Worm (Caenorhabditis elegans) whole organism, early embryonic: ENCODE measurements around the gene W09B6.4.

Experiments used
- B0310.2 ChIP-seq: sonication (generic microtip); optimal IDR thresholded peaks from 2 replicates; lab custom pipeline; 2016; ENCODE audit warnings: mild to moderate bottlenecking, missing genetic modification characterization, missing compliant biosample characterization
- F13C5.2 ChIP-seq: sonication (generic microtip); optimal IDR thresholded peaks from 2 replicates; lab custom pipeline; 2017; ENCODE audit warnings: mild to moderate bottlenecking, missing genetic modification characterization, inconsistent platforms, missing compliant biosample characterization
- aly-1 ChIP-seq: sonication (generic microtip); optimal IDR thresholded peaks from 2 replicates; lab custom pipeline; 2016; ENCODE audit warnings: missing genetic modification characterization, missing compliant biosample characterization
- ama-1 ChIP-seq: fragments of 150-350 bp; optimal IDR thresholded peaks from 2 replicates; lab custom pipeline; 2014
- ceh-13 ChIP-seq: fragments of 200-800 bp; sonication (Bioruptor generic); optimal IDR thresholded peaks from 2 replicates; lab custom pipeline; 2018; ENCODE audit warnings: mild to moderate bottlenecking, missing genetic modification characterization, missing compliant biosample characterization
- ceh-36 ChIP-seq: sonication (generic microtip); optimal IDR thresholded peaks from 2 replicates; lab custom pipeline; 2016; ENCODE audit warnings: missing genetic modification characterization, inconsistent platforms, missing compliant biosample characterization
- ets-7 ChIP-seq: sonication (generic microtip); optimal IDR thresholded peaks from 2 replicates; lab custom pipeline; 2016; ENCODE audit warnings: missing genotype, missing genetic modification characterization, missing compliant biosample characterization
- flt-1 ChIP-seq: fragments of 200-800 bp; sonication (Bioruptor generic); IDR thresholded peaks from 2 replicates; pipeline ENCODE4 v1.3.6; 2022; ENCODE audit warnings: missing genetic modification characterization, missing compliant biosample characterization
- hmbx-1 ChIP-seq: sonication (generic microtip); optimal IDR thresholded peaks from 2 replicates; lab custom pipeline; 2016; ENCODE audit warnings: mild to moderate bottlenecking, missing genetic modification characterization, missing compliant biosample characterization
- hmg-4 ChIP-seq: fragments of 200-800 bp; sonication (Bioruptor generic); optimal IDR thresholded peaks from 2 replicates; lab custom pipeline; 2018; ENCODE audit warnings: mild to moderate bottlenecking, missing genetic modification characterization, missing compliant biosample characterization
- hnd-1 ChIP-seq: sonication (generic microtip); optimal IDR thresholded peaks from 2 replicates; lab custom pipeline; 2016; ENCODE audit warnings: missing genetic modification characterization, missing compliant biosample characterization
- pes-1 ChIP-seq: fragments of 200-800 bp; sonication (Bioruptor generic); IDR thresholded peaks from 2 replicates; pipeline ENCODE4 v1.3.6; 2022; ENCODE audit warnings: missing genetic modification reagents, missing genetic modification characterization, missing compliant biosample characterization
- scrt-1 ChIP-seq: fragments of 200-800 bp; sonication (Bioruptor generic); IDR thresholded peaks from 2 replicates; pipeline ENCODE4 v1.3.6; 2022; ENCODE audit warnings: missing genetic modification characterization, missing compliant biosample characterization
- sea-1 ChIP-seq: fragments of 200-800 bp; sonication (Bioruptor generic); conservative IDR thresholded peaks from 2 replicates; pipeline ENCODE4 v1.3.6; 2022; ENCODE audit warnings: missing genetic modification characterization, missing compliant biosample characterization
- tbx-11 ChIP-seq: fragments of 200-800 bp; sonication (Bioruptor generic); IDR thresholded peaks from 2 replicates; pipeline ENCODE4 v1.3.6; 2022; ENCODE audit warnings: missing genetic modification characterization, missing compliant biosample characterization
- tbx-37 ChIP-seq: fragments of 200-800 bp; sonication (Bioruptor generic); conservative IDR thresholded peaks from 2 replicates; pipeline ENCODE4 v1.3.6; 2022; ENCODE audit warnings: missing genetic modification reagents, missing genetic modification characterization, missing compliant biosample characterization
- tra-4 ChIP-seq: sonication (generic microtip); optimal IDR thresholded peaks from 2 replicates; lab custom pipeline; 2017; ENCODE audit warnings: missing genetic modification characterization, missing compliant biosample characterization

The W09B6.4 gene

DNA sequence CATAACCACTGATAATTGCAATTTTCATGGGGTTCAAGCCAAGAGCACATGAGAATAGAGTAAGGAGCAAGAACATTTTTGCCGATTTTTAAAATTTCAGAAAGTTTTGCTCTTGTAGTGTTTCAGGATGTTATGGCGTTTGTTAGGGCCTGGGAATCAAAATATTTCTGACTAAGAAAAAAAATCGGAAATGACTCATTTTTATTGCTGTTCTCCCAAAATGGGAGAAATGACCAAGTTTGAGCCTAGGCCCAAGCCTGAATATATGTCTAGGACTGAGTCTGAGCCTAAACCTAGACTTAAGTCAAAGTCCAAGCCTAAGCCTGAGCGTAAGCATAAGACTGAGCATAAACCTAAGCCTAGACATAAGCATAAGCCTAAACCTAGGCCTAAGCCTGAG is 36.2 kb downstream of the W09B6.4 start, which contains the start of gene T13B5.9:
Gene T13B5.9 (minus strand): TSS at position 101 of the 400 bp plus-strand sequence.
- TF ChIP-seq flt-1 (GFP tag; lab: Robert Waterston, UW) (no peak), tbx-37 (no peak), scrt-1 (GFP tag; lab: Robert Waterston, UW) (no peak), tra-4 (no peak)

DNA sequence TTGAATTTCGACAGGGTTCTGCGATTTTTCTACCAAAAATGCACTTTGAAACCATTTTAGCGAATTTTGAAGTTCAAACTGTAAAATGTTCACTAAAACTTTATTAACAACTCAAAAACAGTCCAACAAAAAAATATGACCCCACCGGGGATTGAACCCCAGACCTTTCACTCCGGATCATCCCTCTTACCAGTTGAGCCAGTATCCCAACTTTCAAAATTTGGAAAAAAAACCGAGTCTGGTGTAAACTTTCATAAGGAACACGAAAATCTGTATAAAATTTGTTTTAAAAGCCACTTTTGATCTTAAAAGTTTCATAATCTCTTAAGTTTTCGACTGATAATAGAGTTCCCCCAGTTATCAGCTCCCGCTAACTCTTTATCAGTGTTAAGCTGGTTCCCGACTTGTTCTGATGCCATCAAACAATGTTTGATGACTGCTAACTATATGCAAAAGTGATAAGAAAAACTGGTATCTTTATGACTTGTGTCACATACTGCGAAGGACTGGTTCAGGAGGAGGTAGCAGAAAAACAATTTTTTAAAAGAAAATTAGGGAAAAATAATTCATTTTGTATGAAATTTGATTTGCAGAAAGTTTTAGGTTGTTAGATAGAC is 37.0 kb downstream of the W09B6.4 start:
- TF ChIP-seq ceh-36 = no peak
- TF ChIP-seq F13C5.2 (tag; lab: Kevin White, UChicago) = no peak
- TF ChIP-seq flt-1 (GFP tag; lab: Robert Waterston, UW) = no peak

DNA sequence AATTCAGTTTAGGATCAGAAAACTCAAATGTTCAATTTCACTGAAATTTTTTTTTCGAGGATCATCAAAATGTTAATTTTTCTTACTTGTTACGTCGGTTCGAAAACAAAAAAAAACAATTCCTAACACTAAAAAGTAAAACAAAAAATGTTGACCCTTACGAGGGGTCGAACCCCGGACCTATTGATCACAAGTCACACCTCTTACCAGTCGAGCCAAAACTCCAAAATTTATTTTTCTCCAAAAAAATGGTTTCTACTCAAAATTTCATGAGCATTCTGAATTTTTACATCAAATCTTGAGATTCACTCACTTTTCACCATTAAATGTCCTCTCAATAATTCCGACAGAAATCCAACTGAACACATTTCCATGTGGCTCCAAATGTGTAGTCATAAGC is 38.4 kb downstream of the W09B6.4 start:
- TF ChIP-seq F13C5.2 (tag; lab: Kevin White, UChicago) (no peak), ets-7 (tag; lab: Kevin White, UChicago) (no peak), tra-4 (no peak), hnd-1 (no peak)

DNA sequence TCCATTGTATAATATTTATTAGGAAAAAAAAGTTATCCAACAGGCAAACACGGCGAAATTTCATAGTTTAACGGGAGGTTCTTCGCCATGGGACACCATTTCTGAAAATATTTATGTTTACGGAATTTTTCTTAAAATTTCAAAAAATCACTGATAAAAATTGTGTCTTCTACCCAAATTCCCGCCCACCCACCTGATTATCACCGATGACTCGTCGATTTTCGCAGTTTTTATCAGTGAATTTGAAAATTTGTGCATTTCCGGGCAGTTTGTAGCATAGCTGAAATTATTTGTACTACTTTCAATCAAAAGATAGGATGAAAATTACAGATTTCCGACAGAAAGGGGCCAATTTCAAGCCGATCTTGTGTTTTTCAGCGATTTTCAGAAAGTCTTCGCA is 39.2 kb downstream of the W09B6.4 start:
- TF ChIP-seq ceh-13 (GFP tag; lab: Kevin White, UChicago) (no peak), scrt-1 (GFP tag; lab: Robert Waterston, UW) (no peak), tbx-37 (no peak), pes-1 (GFP tag; lab: Robert Waterston, UW) (no peak), aly-1 (no peak), tbx-11 (GFP tag; lab: Robert Waterston, UW) (no peak), F13C5.2 (tag; lab: Kevin White, UChicago) (no peak), flt-1 (GFP tag; lab: Robert Waterston, UW) (no peak), ets-7 (tag; lab: Kevin White, UChicago) (no peak), B0310.2 (no peak), tra-4 (no peak), hmg-4 (no peak), hmbx-1 (no peak), hnd-1 (no peak), ceh-36 (no peak)

DNA sequence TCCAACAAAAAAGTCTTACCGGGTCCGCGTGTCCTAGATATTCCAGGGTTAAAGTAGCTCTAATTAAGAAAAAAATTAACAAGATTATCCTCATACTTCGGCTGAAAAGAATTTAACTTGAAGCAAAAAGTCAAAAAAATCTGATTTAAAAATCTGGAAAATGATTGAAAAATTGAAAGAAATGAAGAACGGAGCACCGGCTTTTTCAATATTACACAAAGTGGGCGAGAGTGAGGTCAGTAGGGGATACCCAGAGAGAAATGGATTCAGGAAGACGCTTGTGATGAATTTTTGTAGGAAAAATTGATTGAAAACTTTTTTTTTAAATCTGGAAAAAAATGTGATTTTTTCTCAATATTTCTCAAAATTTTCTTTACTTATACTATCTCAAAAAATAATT is 39.9 kb downstream of the W09B6.4 start, which contains the start of gene pho-14:
Gene pho-14 (minus strand): TSS at position 101 of the 400 bp plus-strand sequence.
- no peak for TF ChIP-seq hmg-4
- TF ChIP-seq aly-1 = no peak
- no peak for TF ChIP-seq hmbx-1
- TF ChIP-seq F13C5.2 (tag; lab: Kevin White, UChicago) = no peak
- TF ChIP-seq tbx-11 (GFP tag; lab: Robert Waterston, UW) = no peak

DNA sequence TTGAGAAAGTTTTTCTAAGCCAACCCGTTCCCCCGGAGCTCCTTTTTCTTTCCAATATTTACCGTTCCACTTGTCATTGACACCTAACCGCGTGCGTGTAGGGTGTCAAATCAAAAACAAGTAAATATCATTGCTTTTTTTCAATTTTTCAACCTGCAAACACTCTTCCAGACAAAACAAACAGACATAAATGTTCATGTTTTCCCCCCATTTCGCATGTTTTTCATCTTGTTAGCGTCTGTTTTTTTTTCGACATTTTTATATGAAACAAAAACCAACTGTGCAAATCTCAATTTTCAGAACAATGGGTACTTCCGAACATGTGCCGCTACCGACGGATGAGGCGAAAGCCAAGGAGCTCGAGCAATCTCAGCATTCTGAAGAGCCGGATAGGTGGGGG is 48.9 kb downstream of the W09B6.4 start, which contains the start of gene snf-3:
Gene snf-3 (plus strand): TSS at position 301 of the 400 bp plus-strand sequence.
- TF ChIP-seq tra-4 (no peak), sea-1 (GFP tag; lab: Robert Waterston, UW) (no peak), aly-1 (no peak), hmbx-1 (no peak), B0310.2 (no peak), ceh-36 (no peak), tbx-37 (no peak), pes-1 (GFP tag; lab: Robert Waterston, UW) (no peak)

DNA sequence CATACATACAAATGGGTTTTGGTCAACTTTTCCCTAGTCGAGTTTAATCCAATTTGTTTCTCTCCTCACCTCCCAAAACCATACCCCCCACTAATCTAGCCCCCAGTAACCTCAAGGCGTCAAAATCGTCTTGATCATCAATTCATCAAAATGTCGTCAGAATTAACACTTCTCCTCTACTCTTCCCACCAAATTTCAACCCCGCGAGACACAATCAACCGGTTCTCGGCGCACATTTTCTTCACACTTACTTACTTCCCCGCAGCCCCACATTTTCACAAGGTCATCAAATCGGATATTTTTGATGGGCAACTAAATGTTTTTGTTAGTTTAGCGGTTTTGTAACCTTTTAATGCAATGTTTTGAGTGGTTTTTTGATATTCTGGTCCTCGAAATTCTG is 49.9 kb downstream of the W09B6.4 start:
- TF ChIP-seq F13C5.2 (tag; lab: Kevin White, UChicago) (no peak), hmg-4 (no peak), ets-7 (tag; lab: Kevin White, UChicago) (no peak), scrt-1 (GFP tag; lab: Robert Waterston, UW) (no peak), B0310.2 (no peak), tbx-37 (no peak), tbx-11 (GFP tag; lab: Robert Waterston, UW) (no peak), pes-1 (GFP tag; lab: Robert Waterston, UW) (no peak), ceh-36 (no peak), aly-1 (no peak), ama-1 (no peak), hmbx-1 (no peak), tra-4 (no peak), flt-1 (GFP tag; lab: Robert Waterston, UW) (no peak), ceh-13 (GFP tag; lab: Kevin White, UChicago) (no peak), hnd-1 (no peak), sea-1 (GFP tag; lab: Robert Waterston, UW) (no peak)

DNA sequence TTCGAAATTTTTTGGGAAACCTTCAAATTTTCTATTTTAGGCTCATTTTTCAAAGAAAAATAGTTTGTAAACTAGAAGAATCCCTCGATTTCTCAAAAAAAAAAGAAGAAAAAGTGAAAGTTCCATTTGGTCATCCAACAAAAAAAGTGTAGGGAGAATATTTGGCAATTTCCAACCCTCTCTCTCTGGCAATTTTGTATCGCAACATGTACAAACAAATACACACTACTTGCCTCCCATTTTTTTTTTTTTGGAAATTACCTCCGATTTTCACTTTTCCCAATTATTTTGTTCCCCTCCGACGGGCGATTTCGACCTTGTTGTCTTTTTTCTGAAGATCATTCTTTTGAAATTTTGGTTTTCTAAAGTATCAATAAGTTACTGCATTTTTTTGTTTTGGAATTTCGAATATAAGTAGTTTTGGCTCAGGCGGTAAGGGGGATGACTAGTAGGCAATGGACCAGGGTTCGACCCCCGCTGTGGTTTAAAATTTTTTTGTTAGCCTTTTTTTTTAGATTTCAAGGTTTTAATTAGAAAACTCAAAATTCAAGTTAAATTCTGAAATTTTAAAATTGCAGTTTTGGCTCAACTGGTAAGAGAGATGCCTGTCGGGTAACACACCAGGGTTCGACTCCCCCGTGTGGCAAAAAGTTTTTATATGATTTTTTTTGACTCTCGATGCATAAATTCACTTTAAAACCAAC is 52.0 kb downstream of the W09B6.4 start:
- no peak for TF ChIP-seq tbx-11 (GFP tag; lab: Robert Waterston, UW)
- no peak for TF ChIP-seq hnd-1
- no peak for TF ChIP-seq ets-7 (tag; lab: Kevin White, UChicago)
- no peak for TF ChIP-seq ceh-13 (GFP tag; lab: Kevin White, UChicago)
- TF ChIP-seq ama-1 = no peak
- no peak for TF ChIP-seq tbx-37
- no peak for TF ChIP-seq sea-1 (GFP tag; lab: Robert Waterston, UW)
- TF ChIP-seq scrt-1 (GFP tag; lab: Robert Waterston, UW) = no peak
- no peak for TF ChIP-seq tra-4
- no peak for TF ChIP-seq B0310.2
- TF ChIP-seq hmg-4 = no peak
- no peak for TF ChIP-seq hmbx-1
- no peak for TF ChIP-seq pes-1 (GFP tag; lab: Robert Waterston, UW)
- TF ChIP-seq aly-1 = no peak
- no peak for TF ChIP-seq ceh-36
- TF ChIP-seq flt-1 (GFP tag; lab: Robert Waterston, UW) = no peak
- no peak for TF ChIP-seq F13C5.2 (tag; lab: Kevin White, UChicago)
